Fruit fly (Drosophila melanogaster) whole organism, embryonic: ENCODE results near the gene CG8814.

Source experiments
- CG1024 ChIP-seq: fragments of 200-800 bp; sonication (Bioruptor generic); IDR thresholded peaks from 2 replicates; pipeline ENCODE4 v1.3.6; 2022; ENCODE audit warnings: missing biosample characterization, missing genetic modification characterization
- CG12104 ChIP-seq: fragments of 200-800 bp; sonication (Bioruptor generic); optimal IDR thresholded peaks from 3 replicates; lab custom pipeline; 2016; ENCODE audit warnings: missing biosample characterization, missing genetic modification characterization
- CG12299 ChIP-seq: fragments of 200-800 bp; sonication (Bioruptor generic); optimal IDR thresholded peaks from 2 replicates; lab custom pipeline; 2018; ENCODE audit warnings: missing biosample characterization, mild to moderate bottlenecking, missing genetic modification characterization
- CG12659 ChIP-seq: fragments of 200-800 bp; sonication (Bioruptor generic); optimal IDR thresholded peaks from 3 replicates; lab custom pipeline; 2017; ENCODE audit warnings: mild to moderate bottlenecking, missing biosample characterization, missing genetic modification reagents, missing genetic modification characterization
- CG15696 ChIP-seq: fragments of 200-800 bp; sonication (Bioruptor generic); optimal IDR thresholded peaks from 2 replicates; lab custom pipeline; 2019; ENCODE audit warnings: missing biosample characterization, mild to moderate bottlenecking, missing genetic modification characterization, moderate library complexity
- CG16815 ChIP-seq: fragments of 200-800 bp; sonication (Bioruptor generic); optimal IDR thresholded peaks from 3 replicates; lab custom pipeline; 2017; ENCODE audit warnings: missing biosample characterization, mild to moderate bottlenecking, missing genetic modification characterization
- CG17359 ChIP-seq: fragments of 200-800 bp; sonication (Bioruptor generic); optimal IDR thresholded peaks from 3 replicates; lab custom pipeline; 2018; ENCODE audit warnings: missing biosample characterization, mild to moderate bottlenecking, missing genetic modification characterization, moderate library complexity
- CG17612 ChIP-seq: fragments of 200-800 bp; sonication (Bioruptor generic); IDR thresholded peaks from 2 replicates; pipeline ENCODE4 v1.3.6; 2022; ENCODE audit warnings: missing biosample characterization, missing genetic modification characterization
- CG31365 ChIP-seq: fragments of 200-800 bp; sonication (Bioruptor generic); optimal IDR thresholded peaks from 2 replicates; lab custom pipeline; 2018; ENCODE audit warnings: missing biosample characterization, mild to moderate bottlenecking, missing genetic modification characterization
- CG32767 ChIP-seq: fragments of 200-800 bp; sonication (Bioruptor generic); IDR thresholded peaks from 2 replicates; pipeline ENCODE4 v1.3.6; 2022; ENCODE audit warnings: missing biosample characterization, missing genetic modification characterization
- CG4282 ChIP-seq: fragments of 200-800 bp; sonication (Bioruptor generic); optimal IDR thresholded peaks from 2 replicates; lab custom pipeline; 2016; ENCODE audit warnings: missing biosample characterization, missing genetic modification characterization
- CG6272 ChIP-seq: fragments of 200-800 bp; sonication (Bioruptor generic); IDR thresholded peaks from 2 replicates; pipeline ENCODE4 v1.3.6; 2022; ENCODE audit warnings: missing biosample characterization, missing genetic modification characterization
- CG6683 ChIP-seq: fragments of 200-800 bp; sonication (Bioruptor generic); optimal IDR thresholded peaks from 2 replicates; lab custom pipeline; 2017; ENCODE audit warnings: missing biosample characterization, mild to moderate bottlenecking, missing genetic modification characterization, missing genetic modification reagents
- CkIIα-i1 ChIP-seq: fragments of 200-800 bp; sonication (Bioruptor generic); IDR thresholded peaks from 2 replicates; pipeline ENCODE4 v1.3.6; 2022; ENCODE audit warnings: missing biosample characterization, missing genetic modification characterization
- Ets97D ChIP-seq: fragments of 200-800 bp; sonication (Bioruptor generic); optimal IDR thresholded peaks from 3 replicates; lab custom pipeline; 2016; ENCODE audit warnings: missing biosample characterization, missing genetic modification characterization
- Hmr ChIP-seq: fragments of 200-800 bp; sonication (Bioruptor generic); optimal IDR thresholded peaks from 3 replicates; lab custom pipeline; 2017; ENCODE audit warnings: mild to moderate bottlenecking, missing biosample characterization, missing genetic modification reagents, missing genetic modification characterization
- Hr51 ChIP-seq, 2 experiments: fragments of 200-800 bp; sonication (Bioruptor generic); optimal IDR thresholded peaks; 2 replicates in 1 of 2; 3 replicates in 1 of 2; lab custom pipeline; 2016 to 2018; ENCODE audit warnings: missing biosample characterization in 2 of 2, missing genetic modification characterization in 2 of 2, mild to moderate bottlenecking in 1 of 2, moderate library complexity in 1 of 2
- Hsf ChIP-seq: fragments of 200-800 bp; sonication (Bioruptor generic); optimal IDR thresholded peaks from 3 replicates; lab custom pipeline; 2016; ENCODE audit warnings: missing biosample characterization, missing genetic modification characterization
- MBD-R2 ChIP-seq: fragments of 200-800 bp; sonication (Bioruptor generic); IDR thresholded peaks from 2 replicates; pipeline ENCODE4 v1.3.6; 2022; ENCODE audit warnings: missing biosample characterization, missing genetic modification characterization
- Meics ChIP-seq: fragments of 200-800 bp; sonication (Bioruptor generic); optimal IDR thresholded peaks from 2 replicates; lab custom pipeline; 2017; ENCODE audit warnings: missing biosample characterization, mild to moderate bottlenecking, missing genetic modification characterization
- Ptx1 ChIP-seq: fragments of 200-800 bp; sonication (Bioruptor generic); IDR thresholded peaks from 2 replicates; pipeline ENCODE4 v1.3.6; 2022; ENCODE audit warnings: missing biosample characterization, missing genetic modification characterization
- Spps ChIP-seq: fragments of 200-800 bp; sonication (Bioruptor generic); optimal IDR thresholded peaks from 2 replicates; lab custom pipeline; 2018; ENCODE audit warnings: missing biosample characterization, mild to moderate bottlenecking, missing genetic modification characterization
- Taf1 ChIP-seq: fragments of 200-800 bp; sonication (Bioruptor generic); IDR thresholded peaks from 2 replicates; pipeline ENCODE4 v1.3.6; 2022; ENCODE audit warnings: missing biosample characterization, missing genetic modification characterization
- Usf ChIP-seq: fragments of 200-800 bp; sonication (Bioruptor generic); optimal IDR thresholded peaks from 2 replicates; lab custom pipeline; 2017; ENCODE audit warnings: missing genotype, missing biosample characterization, missing genetic modification characterization
- ac ChIP-seq: fragments of 200-800 bp; sonication (Bioruptor generic); optimal IDR thresholded peaks from 3 replicates; lab custom pipeline; 2017; ENCODE audit warnings: missing biosample characterization, mild to moderate bottlenecking, missing genetic modification characterization
- al ChIP-seq: fragments of 200-800 bp; sonication (Bioruptor generic); IDR thresholded peaks from 2 replicates; pipeline ENCODE4 v1.3.6; 2022; ENCODE audit warnings: missing biosample characterization, missing genetic modification characterization
- crol ChIP-seq: fragments of 200-800 bp; sonication (Bioruptor generic); IDR thresholded peaks from 2 replicates; pipeline ENCODE4 v1.3.6; 2022; ENCODE audit warnings: missing biosample characterization, missing genetic modification characterization
- crp ChIP-seq, 2 experiments: fragments of 200-800 bp; sonication (Bioruptor generic); optimal IDR thresholded peaks; 2 replicates in 1 of 2; 3 replicates in 1 of 2; lab custom pipeline; 2017; ENCODE audit warnings: missing biosample characterization in 2 of 2, missing genetic modification characterization in 2 of 2, mild to moderate bottlenecking in 1 of 2, moderate library complexity in 1 of 2
- cwo ChIP-seq: fragments of 200-800 bp; sonication (Bioruptor generic); optimal IDR thresholded peaks from 3 replicates; lab custom pipeline; 2017; ENCODE audit warnings: missing biosample characterization, missing genetic modification characterization, mild to moderate bottlenecking, moderate library complexity, missing genetic modification reagents
- danr ChIP-seq: fragments of 200-800 bp; sonication (Bioruptor generic); IDR thresholded peaks from 2 replicates; pipeline ENCODE4 v1.3.6; 2022; ENCODE audit warnings: missing biosample characterization, missing genetic modification characterization
- fd96Cb ChIP-seq: fragments of 200-800 bp; sonication (Bioruptor generic); optimal IDR thresholded peaks from 2 replicates; lab custom pipeline; 2018; ENCODE audit warnings: missing biosample characterization, mild to moderate bottlenecking, missing genetic modification characterization, moderate library complexity
- grn ChIP-seq: fragments of 200-800 bp; sonication (Bioruptor generic); optimal IDR thresholded peaks from 3 replicates; lab custom pipeline; 2017; ENCODE audit warnings: missing biosample characterization, missing genetic modification characterization
- gro ChIP-seq: fragments of 200-800 bp; sonication (Bioruptor generic); optimal IDR thresholded peaks from 2 replicates; lab custom pipeline; 2016; ENCODE audit warnings: missing biosample characterization, missing genetic modification characterization
- ham ChIP-seq: fragments of 200-800 bp; sonication (Bioruptor generic); IDR thresholded peaks from 2 replicates; pipeline ENCODE4 v1.3.6; 2022; ENCODE audit warnings: missing biosample characterization, missing genetic modification characterization
- insv ChIP-seq, 2 experiments: fragments of 200-800 bp; sonication (Bioruptor generic); optimal IDR thresholded peaks; 3 replicates each; lab custom pipeline; 2016 to 2018; ENCODE audit warnings: missing biosample characterization in 2 of 2, missing genetic modification characterization in 2 of 2
- ken ChIP-seq: fragments of 200-800 bp; sonication (Bioruptor generic); IDR thresholded peaks from 3 replicates; pipeline ENCODE4 v1.3.6; 2022; ENCODE audit warnings: missing biosample characterization, missing genetic modification characterization
- lilli ChIP-seq: fragments of 200-800 bp; sonication (Bioruptor generic); optimal IDR thresholded peaks from 3 replicates; lab custom pipeline; 2016; ENCODE audit warnings: missing biosample characterization, missing genetic modification characterization
- lov ChIP-seq, 2 experiments: fragments of 200-800 bp in 1 of 2; fragments of >200 bp in 1 of 2; sonication (Bioruptor generic) in 1 of 2; IDR thresholded peaks in 1 of 2; optimal IDR thresholded peaks in 1 of 2; 2 replicates in 1 of 2; 3 replicates in 1 of 2; pipeline versions ENCODE4 v1.3.6 to Lab custom; 2017 to 2022; ENCODE audit warnings: missing biosample characterization in 1 of 2, missing genetic modification characterization in 1 of 2
- luna ChIP-seq: fragments of 200-800 bp; sonication (Bioruptor generic); optimal IDR thresholded peaks from 2 replicates; lab custom pipeline; 2016; ENCODE audit warnings: missing biosample characterization, missing genetic modification characterization
- org-1 ChIP-seq: fragments of 200-800 bp; sonication (Bioruptor generic); optimal IDR thresholded peaks from 2 replicates; lab custom pipeline; 2017; ENCODE audit warnings: missing biosample characterization, missing genetic modification characterization
- peb ChIP-seq: fragments of 200-800 bp; sonication (Bioruptor generic); IDR thresholded peaks from 2 replicates; pipeline ENCODE4 v1.3.6; 2022; ENCODE audit warnings: missing biosample characterization, missing genetic modification characterization
- salm ChIP-seq: fragments of 200-800 bp; sonication (Bioruptor generic); optimal IDR thresholded peaks from 2 replicates; lab custom pipeline; 2018; ENCODE audit warnings: missing biosample characterization, mild to moderate bottlenecking, missing genetic modification characterization
- schlank ChIP-seq: fragments of 200-800 bp; sonication (Bioruptor generic); optimal IDR thresholded peaks from 2 replicates; lab custom pipeline; 2018; ENCODE audit warnings: missing biosample characterization, mild to moderate bottlenecking, missing genetic modification characterization
- sens ChIP-seq: fragments of 200-800 bp; sonication (Bioruptor generic); peaks from one replicate; lab custom pipeline; 2016; ENCODE audit warnings: missing biosample characterization, missing genetic modification characterization
- sima ChIP-seq: fragments of 200-800 bp; sonication (Bioruptor generic); optimal IDR thresholded peaks from 2 replicates; lab custom pipeline; 2016; ENCODE audit warnings: missing biosample characterization, missing genetic modification characterization
- slp2 ChIP-seq: fragments of 200-800 bp; sonication (Bioruptor generic); optimal IDR thresholded peaks from 2 replicates; lab custom pipeline; 2016; ENCODE audit warnings: missing biosample characterization, missing genetic modification characterization
- sna ChIP-seq: fragments of 200-800 bp; sonication (Bioruptor generic); IDR thresholded peaks from 2 replicates; pipeline ENCODE4 v1.3.6; 2022; ENCODE audit warnings: missing biosample characterization, missing genetic modification characterization; ENCODE audit not compliant: partially characterized antibody
- ssp ChIP-seq: fragments of 200-800 bp; sonication (Bioruptor generic); IDR thresholded peaks from 2 replicates; pipeline ENCODE4 v1.3.6; 2022; ENCODE audit warnings: missing biosample characterization, missing genetic modification characterization
- tup ChIP-seq: fragments of 200-800 bp; sonication (Bioruptor generic); optimal IDR thresholded peaks from 2 replicates; lab custom pipeline; 2016; ENCODE audit warnings: missing biosample characterization, mild to moderate bottlenecking, missing genetic modification characterization, moderate library complexity
- yki ChIP-seq: fragments of >200 bp; optimal IDR thresholded peaks from 3 replicates; lab custom pipeline; 2018
- zf30C ChIP-seq: fragments of 200-800 bp; sonication (Bioruptor generic); optimal IDR thresholded peaks from 3 replicates; lab custom pipeline; 2018; ENCODE audit warnings: missing biosample characterization, mild to moderate bottlenecking, missing genetic modification characterization

Gene CG8814

dm6 chr2L:2878859-2879258 lies 4.2 kb downstream of the CG8814 start, which contains the start of gene RabGGTb (continued):
- peak; percentile 40 for TF ChIP-seq CG12299 (tag; lab: Kevin White, UChicago)
- TF ChIP-seq CG12659 (GFP tag; lab: Kevin White, UChicago), result peak; percentile 46
- TF ChIP-seq CG4282, result no peak
- no peak for TF ChIP-seq luna
- TF ChIP-seq ssp (GFP tag; lab: Robert Waterston, UW), result peak; percentile 42
- TF ChIP-seq Taf1, result peak; percentile 66
- TF ChIP-seq Ets97D (GFP tag; lab: Kevin White, UChicago), result peak; percentile 11
- TF ChIP-seq grn (GFP tag; lab: Kevin White, UChicago), result no peak
- no peak for TF ChIP-seq zf30C (GFP tag; lab: Kevin White, UChicago)
- peak; percentile 6 for TF ChIP-seq schlank (tag; lab: Kevin White, UChicago)
- peak; percentile 66 for TF ChIP-seq Meics (GFP tag; lab: Kevin White, UChicago)
- TF ChIP-seq CG6683, result no peak
- TF ChIP-seq sens, result peak; percentile 88
- peak; percentile 38; the same call in 1 of the 2 replicates for TF ChIP-seq CG32767 (GFP tag; lab: Robert Waterston, UW)
- peak; percentile 49 for TF ChIP-seq CG6272 (GFP tag; lab: Robert Waterston, UW)
- TF ChIP-seq tup (GFP tag; lab: Kevin White, UChicago), result peak; percentile 50
- no peak for TF ChIP-seq sima (GFP tag; lab: Kevin White, UChicago)
- TF ChIP-seq al (GFP tag; lab: Robert Waterston, UW), result peak; percentile 59
- no peak for TF ChIP-seq insv (GFP tag; optimal IDR thresholded peaks at IDR 0.05; lab: Kevin White, UChicago)
- TF ChIP-seq Ptx1 (GFP tag; lab: Robert Waterston, UW), result peak; percentile 79
- TF ChIP-seq cwo (GFP tag; lab: Kevin White, UChicago), result peak; percentile 27
- no peak for TF ChIP-seq danr (GFP tag; lab: Robert Waterston, UW)
- TF ChIP-seq CG17612 (GFP tag; lab: Robert Waterston, UW), result no peak
- TF ChIP-seq Hmr (GFP tag; lab: Kevin White, UChicago), result peak; percentile 50
- no peak for TF ChIP-seq CkIIα-i1
- peak; percentile 99 to 100 for TF ChIP-seq crp (GFP tag; optimal IDR thresholded peaks at IDR 0.05; lab: Kevin White, UChicago)
- TF ChIP-seq CG16815 (GFP tag; lab: Kevin White, UChicago), result no peak
- TF ChIP-seq fd96Cb (tag; lab: Kevin White, UChicago), result peak; percentile 11
- no peak for TF ChIP-seq salm (tag; lab: Kevin White, UChicago)
- no peak for TF ChIP-seq Spps (tag; lab: Kevin White, UChicago)
- peak; percentile 29 for TF ChIP-seq slp2 (GFP tag; lab: Kevin White, UChicago)
- peak; percentile 59 for TF ChIP-seq Hsf (GFP tag; lab: Kevin White, UChicago)
- peak; percentile 72; the same call in 2 of the 3 replicates for TF ChIP-seq ken (GFP tag; lab: Robert Waterston, UW)
- no peak for TF ChIP-seq CG31365
- TF ChIP-seq CG15696 (tag; lab: Kevin White, UChicago), result peak; percentile 12
- peak; percentile 37; the same call in 1 of the 2 replicates for TF ChIP-seq peb
- TF ChIP-seq gro (GFP tag; lab: Kevin White, UChicago), result peak; percentile 40
- TF ChIP-seq sna (GFP tag; lab: Robert Waterston, UW), result peak; percentile 30; the same call in 1 of the 2 replicates
- TF ChIP-seq ham, result 0 out of 2 replicates have a peak, but pooled peaks have one; percentile 44
- TF ChIP-seq CG1024, result peak; percentile 47; the same call in 1 of the 2 replicates
- no peak for TF ChIP-seq yki (lab: Kevin White, UChicago)
- peak; percentile 26 for TF ChIP-seq org-1 (GFP tag; lab: Kevin White, UChicago)
- TF ChIP-seq ac (GFP tag; lab: Kevin White, UChicago), result no peak
- TF ChIP-seq CG17359 (tag; lab: Kevin White, UChicago), result peak; percentile 33
- TF ChIP-seq CG12104, result no peak
- 0 out of 2 replicates have a peak, but pooled peaks have one; percentile 28 for TF ChIP-seq crol (GFP tag; lab: Robert Waterston, UW)
- peak; percentile 95 for TF ChIP-seq lilli
- TF ChIP-seq MBD-R2 (GFP tag; lab: Robert Waterston, UW), result peak; percentile 98
- peak; percentile 68 to 75 for TF ChIP-seq Hr51 (GFP tag; optimal IDR thresholded peaks at IDR 0.05; lab: Kevin White, UChicago)
- no peak for TF ChIP-seq Usf (GFP tag; lab: Kevin White, UChicago)
- no peak for TF ChIP-seq lov (optimal IDR thresholded peaks at IDR 0.05; lab: Kevin White, UChicago)
- 0 out of 3 replicates have a peak, but pooled peaks have one; percentile 25 for TF ChIP-seq lov (GFP tag; IDR thresholded peaks at IDR 0.05; lab: Robert Waterston, UW)
